Worm (Caenorhabditis elegans) whole organism, mixed stage, embryonic: ENCODE measurements around the gene K06H6.4.

Experiments
- blmp-1 ChIP-seq: fragments of 150-350 bp; optimal IDR thresholded peaks from 2 replicates; lab custom pipeline; 2014; ENCODE audit warnings: missing biosample characterization, missing genetic modification characterization
- ceh-43 ChIP-seq: fragments of 200-800 bp; sonication (Bioruptor generic); optimal IDR thresholded peaks from 2 replicates; lab custom pipeline; 2018; ENCODE audit warnings: mild to moderate bottlenecking, missing genetic modification characterization, moderate library complexity, missing compliant biosample characterization
- mab-5 ChIP-seq: fragments of 150-350 bp; optimal IDR thresholded peaks from 2 replicates; lab custom pipeline; 2014; ENCODE audit warnings: missing biosample characterization, missing genetic modification characterization
- mls-2 ChIP-seq: sonication (generic microtip); optimal IDR thresholded peaks from 2 replicates; lab custom pipeline; 2016; ENCODE audit warnings: mild to moderate bottlenecking, missing genetic modification characterization, moderate library complexity, missing compliant biosample characterization
- nhr-237 ChIP-seq: fragments of 150-350 bp; optimal IDR thresholded peaks from 2 replicates; lab custom pipeline; 2014; ENCODE audit warnings: missing biosample characterization, missing genetic modification characterization
- snpc-4 ChIP-seq: fragments of 150-350 bp; optimal IDR thresholded peaks from 2 replicates; lab custom pipeline; 2014; ENCODE audit warnings: missing biosample characterization, missing genetic modification characterization
- sptf-1 ChIP-seq: sonication (generic microtip); optimal IDR thresholded peaks from 2 replicates; lab custom pipeline; 2017; ENCODE audit warnings: mild to moderate bottlenecking, missing genetic modification characterization, moderate library complexity, missing compliant biosample characterization
- unc-62 ChIP-seq: fragments of 150-350 bp; optimal IDR thresholded peaks from 2 replicates; lab custom pipeline; 2014; ENCODE audit warnings: missing biosample characterization, missing genetic modification reagents, missing genetic modification characterization
- ztf-11 ChIP-seq: fragments of 150-350 bp; optimal IDR thresholded peaks from 2 replicates; lab custom pipeline; 2014; ENCODE audit warnings: missing biosample characterization, missing genetic modification characterization

- TF ChIP-seq nhr-237 (no peak), sptf-1 (no peak), blmp-1 (tag; lab: Kevin White, UChicago) (no peak), snpc-4 (tag; lab: Kevin White, UChicago) (no peak), unc-62 (no peak), ceh-43 (no peak), ztf-11 (tag; lab: Kevin White, UChicago) (no peak), mab-5 (no peak), mls-2 (tag; lab: Kevin White, UChicago) (no peak)
Measured at ce11 chrV:626321-626720, 47.2 kb downstream of the K06H6.4 start, which contains the start of gene F48G7.7.
